Fruit fly (Drosophila melanogaster): ENCODE data around the gene Nufip.
A peak's percentile ranks its signal among the peaks of the same experiment; 100 is the strongest.

The Nufip gene

dm6 chr3L:18758894-18759569 is 10.9 kb upstream of the Nufip start (continued):
- TF ChIP-seq cato (GFP tag; optimal IDR thresholded peaks at IDR 0.05; ENCODE audit: borderline replicate concordance) (no peak), CG18764 (GFP tag; optimal IDR thresholded peaks at IDR 0.05) (no peak), zfh1 (GFP tag; IDR thresholded peaks at IDR 0.05) (no peak), CG6254 (GFP tag; optimal IDR thresholded peaks at IDR 0.05) (peak; percentile 26), crol (GFP tag; IDR thresholded peaks at IDR 0.05) (peak; percentile 92), Adf1 (GFP tag; IDR thresholded peaks at IDR 0.05) (peak; percentile 100), CG10366 (GFP tag; IDR thresholded peaks at IDR 0.05) (no peak), CG30403 (GFP tag; optimal IDR thresholded peaks at IDR 0.05) (no peak), BEAF-32 (GFP tag; optimal IDR thresholded peaks at IDR 0.05) (no peak), odd (GFP tag; optimal IDR thresholded peaks at IDR 0.05) (no peak), CG17328 (GFP tag; IDR thresholded peaks at IDR 0.05) (peak; percentile 48; the same call in 1 of the 2 replicates), CG17186 (GFP tag; optimal IDR thresholded peaks at IDR 0.05) (peak; percentile 21), lbe (GFP tag; optimal IDR thresholded peaks at IDR 0.05) (no peak), croc (GFP tag; conservative IDR thresholded peaks at IDR 0.05) (no peak), GATAe (GFP tag; conservative IDR thresholded peaks at IDR 0.05) (0 out of 2 replicates have a peak, but pooled peaks have one; percentile 12), Oaz (GFP tag; IDR thresholded peaks at IDR 0.05) (no peak), prd (optimal IDR thresholded peaks at IDR 0.05) (no peak), prd (GFP tag; IDR thresholded peaks at IDR 0.05) (0 out of 3 replicates have a peak, but pooled peaks have one; percentile 12), B-H1 (GFP tag; IDR thresholded peaks at IDR 0.05) (no peak; the same call in 2 of the 3 replicates), da (GFP tag; optimal IDR thresholded peaks at IDR 0.05) (no peak), al (GFP tag; IDR thresholded peaks at IDR 0.05) (no peak), CG3847 (GFP tag; IDR thresholded peaks at IDR 0.05) (no peak), pfk (GFP tag; optimal IDR thresholded peaks at IDR 0.05) (peak; percentile 84), CG31365 (tag; optimal IDR thresholded peaks at IDR 0.05) (peak; percentile 52), corto (GFP tag; optimal IDR thresholded peaks at IDR 0.05) (no peak), CG18619 (GFP tag; optimal IDR thresholded peaks at IDR 0.05) (no peak), CG10147 (GFP tag; optimal IDR thresholded peaks at IDR 0.05) (no peak), vvl (GFP tag; IDR thresholded peaks at IDR 0.05) (peak; percentile 67; the same call in 1 of the 2 replicates), CG5953 (GFP tag; IDR thresholded peaks at IDR 0.05) (no peak), HLHmδ (GFP tag; optimal IDR thresholded peaks at IDR 0.05) (peak; percentile 40), CG7987 (GFP tag; optimal IDR thresholded peaks at IDR 0.05) (peak; percentile 90), onecut (GFP tag; IDR thresholded peaks at IDR 0.05) (peak; percentile 44; the same call in 1 of the 2 replicates), Ada2b (GFP tag; IDR thresholded peaks at IDR 0.05) (no peak), CG10267 (tag; optimal IDR thresholded peaks at IDR 0.05) (no peak), CG13287 (GFP tag; IDR thresholded peaks at IDR 0.05; ENCODE audit: partially characterized antibody) (0 out of 2 replicates have a peak, but pooled peaks have one; percentile 45), lov (optimal IDR thresholded peaks at IDR 0.05) (no peak), lov (GFP tag; IDR thresholded peaks at IDR 0.05) (0 out of 3 replicates have a peak, but pooled peaks have one; percentile 62), chn (GFP tag; optimal IDR thresholded peaks at IDR 0.05) (no peak), CG11093 (GFP tag; IDR thresholded peaks at IDR 0.05) (no peak), CHES-1-like (GFP tag; optimal IDR thresholded peaks at IDR 0.05) (no peak), oc (tag; optimal IDR thresholded peaks at IDR 0.05) (no peak), exex (tag; optimal IDR thresholded peaks at IDR 0.05) (peak; percentile 24), klu (GFP tag; IDR thresholded peaks at IDR 0.05) (no peak), D (optimal IDR thresholded peaks at IDR 0.05) (no peak), D (GFP tag; optimal IDR thresholded peaks at IDR 0.05) (no peak), mld (GFP tag; IDR thresholded peaks at IDR 0.05; ENCODE audit: partially characterized antibody) (no peak), BtbVII (GFP tag; optimal IDR thresholded peaks at IDR 0.05) (peak; percentile 64), CG10274 (GFP tag; optimal IDR thresholded peaks at IDR 0.05) (no peak), ase (GFP tag; IDR thresholded peaks at IDR 0.05) (no peak), dimm (GFP tag; IDR thresholded peaks at IDR 0.05) (no peak), dpn (GFP tag; optimal IDR thresholded peaks at IDR 0.05) (no peak)

Measured in whole organism, embryonic.